Fruit fly (Drosophila melanogaster): ENCODE measurements around the gene Pfdn6.

Pfdn6 gene

dm6 chr3L:19902560-19903399 lies 20.7 kb upstream of the Pfdn6 start (continued):
- TF ChIP-seq B-H1 (GFP tag; IDR thresholded peaks at IDR 0.05) (peak; percentile 88; the same call in 2 of the 3 replicates), kah (GFP tag; optimal IDR thresholded peaks at IDR 0.05) (peak; percentile 75), CG2199 (GFP tag; IDR thresholded peaks at IDR 0.05) (peak; percentile 93; the same call in 1 of the 3 replicates), cas (GFP tag; IDR thresholded peaks at IDR 0.05) (peak; percentile 80), p53 (GFP tag; optimal IDR thresholded peaks at IDR 0.05) (peak; percentile 83), B-H2 (GFP tag; optimal IDR thresholded peaks at IDR 0.05) (peak; percentile 50), NC2β (GFP tag; optimal IDR thresholded peaks at IDR 0.05) (peak; percentile 49), emc (GFP tag; optimal IDR thresholded peaks at IDR 0.05) (peak; percentile 92), Camta (GFP tag; optimal IDR thresholded peaks at IDR 0.05) (peak; percentile 40), CG31224 (GFP tag; IDR thresholded peaks at IDR 0.05) (peak; percentile 88), CG13894 (tag; optimal IDR thresholded peaks at IDR 0.05) (peak; percentile 87), Dll (GFP tag; IDR thresholded peaks at IDR 0.05; ENCODE audit: partially characterized antibody) (no peak), CG1647 (GFP tag; optimal IDR thresholded peaks at IDR 0.05) (peak; percentile 87), CG15011 (GFP tag; optimal IDR thresholded peaks at IDR 0.05) (peak; percentile 88), gem (tag; optimal IDR thresholded peaks at IDR 0.05) (peak; percentile 97), pros (GFP tag; optimal IDR thresholded peaks at IDR 0.05) (peak; percentile 84), CG31441 (GFP tag; IDR thresholded peaks at IDR 0.05) (peak; percentile 92), crc (GFP tag; optimal IDR thresholded peaks at IDR 0.05) (peak; percentile 71), CG12219 (GFP tag; optimal IDR thresholded peaks at IDR 0.05) (peak; percentile 96), CG12942 (GFP tag; optimal IDR thresholded peaks at IDR 0.05) (peak; percentile 91), rib (GFP tag; IDR thresholded peaks at IDR 0.05) (peak; percentile 91), CG11560 (tag; IDR thresholded peaks at IDR 0.05) (no peak; the same call in 2 of the 3 replicates), CG18476 (GFP tag; optimal IDR thresholded peaks at IDR 0.05) (peak; percentile 78), CG3065 (GFP tag; optimal IDR thresholded peaks at IDR 0.05) (peak; percentile 71), CG12104 (GFP tag; optimal IDR thresholded peaks at IDR 0.05) (peak; percentile 91), ac (GFP tag; optimal IDR thresholded peaks at IDR 0.05) (peak; percentile 29), Neu2 (GFP tag; optimal IDR thresholded peaks at IDR 0.05; ENCODE audit: borderline replicate concordance) (peak; percentile 64), CG32767 (GFP tag; IDR thresholded peaks at IDR 0.05) (peak; percentile 93), hth (optimal IDR thresholded peaks at IDR 0.05) (no peak)

- no peak for TF ChIP-seq CG3847 (GFP tag; IDR thresholded peaks at IDR 0.05)
- no peak for TF ChIP-seq p53 (GFP tag; optimal IDR thresholded peaks at IDR 0.05)
- no peak for TF ChIP-seq CG4707 (GFP tag; optimal IDR thresholded peaks at IDR 0.05)
- TF ChIP-seq CG18619 (GFP tag; optimal IDR thresholded peaks at IDR 0.05) = no peak
- peak; percentile 11 for TF ChIP-seq lbe (GFP tag; optimal IDR thresholded peaks at IDR 0.05)
- no peak for TF ChIP-seq CG6854 (GFP tag; optimal IDR thresholded peaks at IDR 0.05)
- TF ChIP-seq Rx (GFP tag; IDR thresholded peaks at IDR 0.05) = no peak
- TF ChIP-seq D19B (GFP tag; optimal IDR thresholded peaks at IDR 0.05) = no peak
- TF ChIP-seq chinmo (GFP tag; IDR thresholded peaks at IDR 0.05; ENCODE audit: partially characterized antibody) = peak; percentile 60; the same call in 2 of the 4 replicates
- peak; percentile 3 for TF ChIP-seq CG3163 (GFP tag; optimal IDR thresholded peaks at IDR 0.05)
- TF ChIP-seq sqz (GFP tag; optimal IDR thresholded peaks at IDR 0.05) = peak; percentile 45
- no peak for TF ChIP-seq Antp (GFP tag; optimal IDR thresholded peaks at IDR 0.05)
- no peak for TF ChIP-seq CG18262 (tag; optimal IDR thresholded peaks at IDR 0.05)
- TF ChIP-seq CG4360 (GFP tag; IDR thresholded peaks at IDR 0.05) = peak; percentile 87
- no peak for TF ChIP-seq bcd (GFP tag; optimal IDR thresholded peaks at IDR 0.05)
- no peak for TF ChIP-seq unpg (GFP tag; optimal IDR thresholded peaks at IDR 0.05)
- TF ChIP-seq cg (GFP tag; optimal IDR thresholded peaks at IDR 0.05) = peak; percentile 24
- peak; percentile 25 for TF ChIP-seq CG7556 (GFP tag; optimal IDR thresholded peaks at IDR 0.05)
- no peak for TF ChIP-seq ranshi (GFP tag; IDR thresholded peaks at IDR 0.05)
- no peak for TF ChIP-seq zf30C (GFP tag; optimal IDR thresholded peaks at IDR 0.05)
- no peak for TF ChIP-seq CG10462 (GFP tag; optimal IDR thresholded peaks at IDR 0.05)
- no peak for TF ChIP-seq yki (optimal IDR thresholded peaks at IDR 0.05)
- no peak for TF ChIP-seq Eip74EF (GFP tag; optimal IDR thresholded peaks at IDR 0.05)
Measured at dm6 chr3L:19903400-19903846, 20.0 kb upstream of the Pfdn6 start.

All from whole organism, embryonic.